Worm (Caenorhabditis elegans) whole organism, L1 larva: ENCODE results near the gene gln-5.

Source experiments
- lin-35 ChIP-seq, 2 experiments: fragments of 150-350 bp; optimal IDR thresholded peaks; 2 replicates each; lab custom pipeline; 2014; ENCODE audit warnings: missing biosample characterization in 2 of 2, missing genetic modification characterization in 2 of 2, missing genetic modification reagents in 2 of 2
- nhr-11 ChIP-seq: fragments of 150-350 bp; optimal IDR thresholded peaks from 2 replicates; lab custom pipeline; 2014; ENCODE audit warnings: missing biosample characterization, missing genetic modification characterization
- pqm-1 ChIP-seq: sonication (generic microtip); optimal IDR thresholded peaks from 3 replicates; lab custom pipeline; 2017; ENCODE audit warnings: missing biosample characterization, missing genetic modification characterization
- sptf-1 ChIP-seq: fragments of 150-350 bp; optimal IDR thresholded peaks from 2 replicates; lab custom pipeline; 2014; ENCODE audit warnings: missing biosample characterization, missing genetic modification characterization

DNA sequence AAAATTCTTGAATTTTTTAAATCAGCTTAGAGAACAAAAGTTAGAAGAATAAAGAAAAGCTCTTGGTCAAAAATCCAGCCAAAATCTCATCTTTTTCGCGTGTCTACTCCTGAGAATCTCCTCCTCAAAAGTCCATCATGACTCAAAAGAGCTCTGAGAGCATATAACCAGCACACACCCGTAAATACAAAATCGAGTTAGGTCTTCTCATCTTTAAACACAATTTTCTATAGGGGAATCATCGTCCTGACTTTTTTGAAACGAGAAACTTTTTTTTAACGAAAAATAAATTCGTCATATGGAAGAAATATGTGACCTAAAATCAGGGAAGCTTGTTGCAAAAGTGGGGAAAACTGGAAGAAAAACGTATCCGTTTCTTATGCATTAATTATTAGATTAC, 40.0 kb downstream of the gln-5 start:
- no peak for TF ChIP-seq lin-35 (GFP tag; optimal IDR thresholded peaks at IDR 0.05; lab: Kevin White, UChicago)
- TF ChIP-seq nhr-11 (tag; lab: Kevin White, UChicago) = no peak
- no peak for TF ChIP-seq sptf-1 (tag; lab: Kevin White, UChicago)
- no peak for TF ChIP-seq pqm-1
